Worm (Caenorhabditis elegans) whole organism, L4 larva: ENCODE data around the gene T22D1.1.

Source experiments
- F26F4.8 ChIP-seq: fragments of 200-800 bp; sonication (Bioruptor generic); conservative IDR thresholded peaks from 2 replicates; pipeline ENCODE4 v1.3.6; 2022; ENCODE audit warnings: missing genetic modification characterization, missing compliant biosample characterization
- F37D6.2 ChIP-seq: sonication (generic microtip); optimal IDR thresholded peaks from 2 replicates; lab custom pipeline; 2016; ENCODE audit warnings: mild to moderate bottlenecking, missing genetic modification characterization, missing compliant biosample characterization
- F49E8.2 ChIP-seq: sonication (generic microtip); optimal IDR thresholded peaks from 2 replicates; lab custom pipeline; 2016; ENCODE audit warnings: missing compliant biosample characterization, mild to moderate bottlenecking, missing genetic modification characterization, borderline replicate concordance
- R02D3.7 ChIP-seq: fragments of 150-350 bp; sonication (generic microtip); optimal IDR thresholded peaks from 3 replicates; lab custom pipeline; 2014; ENCODE audit warnings: missing biosample characterization, missing genetic modification characterization
- T20F7.1 ChIP-seq: fragments of 200-800 bp; sonication (Bioruptor generic); optimal IDR thresholded peaks from 2 replicates; lab custom pipeline; 2018; ENCODE audit warnings: mild to moderate bottlenecking, missing genetic modification characterization, missing compliant biosample characterization
- Y48G9A.11 ChIP-seq: fragments of 200-800 bp; sonication (Bioruptor generic); IDR thresholded peaks from 2 replicates; pipeline ENCODE4 v1.3.6; 2022; ENCODE audit warnings: missing genetic modification reagents, missing genetic modification characterization, missing compliant biosample characterization
- Y5F2A.4 ChIP-seq: fragments of 200-800 bp; sonication (Bioruptor generic); optimal IDR thresholded peaks from 2 replicates; lab custom pipeline; 2018; ENCODE audit warnings: mild to moderate bottlenecking, missing genetic modification characterization, missing compliant biosample characterization
- ZK337.2 ChIP-seq: fragments of 200-800 bp; sonication (Bioruptor generic); IDR thresholded peaks from 2 replicates; pipeline ENCODE4 v1.3.6; 2022; ENCODE audit warnings: missing genetic modification reagents, missing genetic modification characterization, missing compliant biosample characterization
- ZK546.5 ChIP-seq, 2 experiments: sonication (generic microtip); optimal IDR thresholded peaks; 2 replicates each; lab custom pipeline; 2017; ENCODE audit warnings: missing biosample characterization in 2 of 2, missing genetic modification characterization in 2 of 2
- aha-1 ChIP-seq: fragments of 150-350 bp; peaks from one replicate; lab custom pipeline; 2014; ENCODE audit warnings: missing biosample characterization, missing genetic modification characterization
- aly-2 ChIP-seq: sonication (generic microtip); optimal IDR thresholded peaks from 2 replicates; lab custom pipeline; 2018; ENCODE audit warnings: missing biosample characterization, missing genetic modification characterization
- attf-4 ChIP-seq: sonication (generic microtip); optimal IDR thresholded peaks from 3 replicates; lab custom pipeline; 2017; ENCODE audit warnings: missing biosample characterization, missing genetic modification characterization
- ceh-28 ChIP-seq: fragments of 150-350 bp; optimal IDR thresholded peaks from 2 replicates; lab custom pipeline; 2014; ENCODE audit warnings: missing biosample characterization, missing genetic modification reagents, missing genetic modification characterization
- ceh-44 ChIP-seq: fragments of 200-800 bp; sonication (Bioruptor generic); IDR thresholded peaks from 2 replicates; pipeline ENCODE4 v1.3.6; 2022; ENCODE audit warnings: missing genetic modification reagents, missing genetic modification characterization, missing compliant biosample characterization
- ceh-62 ChIP-seq: sonication (generic microtip); optimal IDR thresholded peaks from 2 replicates; lab custom pipeline; 2017; ENCODE audit warnings: missing biosample characterization, missing genetic modification characterization
- ces-1 ChIP-seq: fragments of 150-350 bp; sonication (generic microtip); optimal IDR thresholded peaks from 4 replicates; lab custom pipeline; 2014; ENCODE audit warnings: missing biosample characterization, missing genetic modification reagents, missing genetic modification characterization
- ctbp-1 ChIP-seq: fragments of 200-800 bp; sonication (Bioruptor generic); IDR thresholded peaks from 2 replicates; pipeline ENCODE4 v1.3.6; 2022; ENCODE audit warnings: missing genetic modification reagents, missing genetic modification characterization, missing compliant biosample characterization
- dmd-8 ChIP-seq: fragments of 200-800 bp; sonication (Bioruptor generic); IDR thresholded peaks from 2 replicates; pipeline ENCODE4 v1.3.6; 2022; ENCODE audit warnings: missing genetic modification characterization, missing compliant biosample characterization
- duxl-1 ChIP-seq: sonication (generic microtip); optimal IDR thresholded peaks from 2 replicates; lab custom pipeline; 2016; ENCODE audit warnings: mild to moderate bottlenecking, missing genetic modification characterization, moderate library complexity, missing compliant biosample characterization; ENCODE audit not compliant: poor library complexity
- dve-1 ChIP-seq: sonication (generic microtip); optimal IDR thresholded peaks from 2 replicates; lab custom pipeline; 2017; ENCODE audit warnings: antibody characterized with exemption, mild to moderate bottlenecking, missing genetic modification characterization, missing compliant biosample characterization; ENCODE audit not compliant: insufficient read depth
- egl-43 ChIP-seq: fragments of 200-800 bp; sonication (Bioruptor generic); IDR thresholded peaks from 2 replicates; pipeline ENCODE4 v1.3.6; 2022; ENCODE audit warnings: missing genetic modification reagents, missing genetic modification characterization, missing compliant biosample characterization
- gei-8 ChIP-seq: fragments of 200-800 bp; sonication (Bioruptor generic); optimal IDR thresholded peaks from 2 replicates; lab custom pipeline; 2018; ENCODE audit warnings: mild to moderate bottlenecking, missing genetic modification characterization, missing compliant biosample characterization
- hif-1 ChIP-seq, 2 experiments: sonication (generic microtip); optimal IDR thresholded peaks; 2 replicates each; lab custom pipeline; 2016 to 2017; ENCODE audit warnings: missing compliant biosample characterization in 2 of 2, missing genetic modification characterization in 2 of 2, missing genetic modification reagents in 2 of 2, missing genotype in 2 of 2, mild to moderate bottlenecking in 1 of 2
- hmg-1.1 ChIP-seq: fragments of 200-800 bp; sonication (Bioruptor generic); IDR thresholded peaks from 2 replicates; pipeline ENCODE4 v1.3.6; 2022; ENCODE audit warnings: missing genetic modification reagents, missing genetic modification characterization, missing compliant biosample characterization
- lim-7 ChIP-seq: fragments of 200-800 bp; sonication (Bioruptor generic); IDR thresholded peaks from 2 replicates; pipeline ENCODE4 v1.3.6; 2022; ENCODE audit warnings: missing genetic modification characterization, missing compliant biosample characterization
- lin-1 ChIP-seq: fragments of 200-800 bp; sonication (Bioruptor generic); IDR thresholded peaks from 2 replicates; pipeline ENCODE4 v1.3.6; 2022; ENCODE audit warnings: missing genetic modification reagents, missing genetic modification characterization, missing compliant biosample characterization
- lin-13 ChIP-seq: fragments of 150-350 bp; optimal IDR thresholded peaks from 2 replicates; lab custom pipeline; 2014; ENCODE audit warnings: missing biosample characterization, missing genetic modification reagents, missing genetic modification characterization
- lin-29 ChIP-seq: fragments of 200-800 bp; sonication (Bioruptor generic); IDR thresholded peaks from 2 replicates; pipeline ENCODE4 v1.3.6; 2022; ENCODE audit warnings: missing genetic modification reagents, missing genetic modification characterization, missing compliant biosample characterization
- lir-3 ChIP-seq: sonication (generic microtip); optimal IDR thresholded peaks from 2 replicates; lab custom pipeline; 2016; ENCODE audit warnings: mild to moderate bottlenecking, missing genetic modification characterization, missing compliant biosample characterization
- lsy-2 ChIP-seq, 2 experiments: fragments of 150-350 bp in 1 of 2; sonication (generic microtip) in 1 of 2; optimal IDR thresholded peaks; 2 replicates each; lab custom pipeline; 2014 to 2017; ENCODE audit warnings: missing biosample characterization in 2 of 2, missing genetic modification characterization in 2 of 2
- madf-5 ChIP-seq, 2 experiments: fragments of 200-800 bp; sonication (Bioruptor generic); IDR thresholded peaks; 2 replicates each; pipeline ENCODE4 v1.3.6; 2022; ENCODE audit warnings: missing compliant biosample characterization in 2 of 2, missing genetic modification characterization in 2 of 2
- mdl-1 ChIP-seq, 2 experiments: fragments of 150-350 bp in 1 of 2; sonication (generic microtip) in 1 of 2; optimal IDR thresholded peaks; 2 replicates each; lab custom pipeline; 2014 to 2017; ENCODE audit warnings: missing biosample characterization in 2 of 2, missing genetic modification characterization in 2 of 2
- mdt-29 ChIP-seq: fragments of 200-800 bp; sonication (Bioruptor generic); IDR thresholded peaks from 2 replicates; pipeline ENCODE4 v1.3.6; 2022; ENCODE audit warnings: missing genetic modification reagents, missing genetic modification characterization, missing compliant biosample characterization
- mxl-2 ChIP-seq: fragments of 200-800 bp; sonication (Bioruptor generic); conservative IDR thresholded peaks from 2 replicates; pipeline ENCODE4 v1.3.6; 2022; ENCODE audit warnings: missing genetic modification reagents, missing genetic modification characterization, missing compliant biosample characterization
- nhr-11 ChIP-seq: fragments of 150-350 bp; optimal IDR thresholded peaks from 2 replicates; lab custom pipeline; 2014; ENCODE audit warnings: missing biosample characterization, missing genetic modification characterization
- nhr-111 ChIP-seq: fragments of 200-800 bp; sonication (Bioruptor generic); optimal IDR thresholded peaks from 2 replicates; lab custom pipeline; 2018; ENCODE audit warnings: mild to moderate bottlenecking, missing genetic modification characterization, missing compliant biosample characterization
- nhr-48 ChIP-seq: sonication (generic microtip); optimal IDR thresholded peaks from 2 replicates; lab custom pipeline; 2016; ENCODE audit warnings: mild to moderate bottlenecking, missing genetic modification characterization, missing compliant biosample characterization
- nhr-6 ChIP-seq: fragments of 150-350 bp; optimal IDR thresholded peaks from 2 replicates; lab custom pipeline; 2014; ENCODE audit warnings: missing biosample characterization, missing genetic modification characterization
- pha-4 ChIP-seq, 2 experiments: fragments of 150-350 bp in 1 of 2; fragments of 200-800 bp in 1 of 2; sonication (Bioruptor generic) in 1 of 2; IDR thresholded peaks in 1 of 2; optimal IDR thresholded peaks in 1 of 2; 2 replicates each; pipeline versions ENCODE4 v1.3.6 to Lab custom; 2014 to 2022; ENCODE audit warnings: missing genetic modification characterization in 2 of 2, missing genetic modification reagents in 2 of 2, missing biosample characterization in 1 of 2, missing compliant biosample characterization in 1 of 2
- php-3 ChIP-seq: fragments of 200-800 bp; sonication (Bioruptor generic); IDR thresholded peaks from 2 replicates; pipeline ENCODE4 v1.3.6; 2022; ENCODE audit warnings: missing genetic modification reagents, missing genetic modification characterization, missing compliant biosample characterization
- rbr-2 ChIP-seq: sonication (generic microtip); optimal IDR thresholded peaks from 2 replicates; lab custom pipeline; 2016; ENCODE audit warnings: missing genotype, missing genetic modification characterization, missing compliant biosample characterization
- sdz-12 ChIP-seq: fragments of 200-800 bp; sonication (Bioruptor generic); optimal IDR thresholded peaks from 2 replicates; lab custom pipeline; 2018; ENCODE audit warnings: mild to moderate bottlenecking, missing genetic modification characterization, missing compliant biosample characterization
- skn-1 ChIP-seq: fragments of 150-350 bp; optimal IDR thresholded peaks from 2 replicates; lab custom pipeline; 2014; ENCODE audit warnings: missing biosample characterization, missing genetic modification characterization
- snpc-4 ChIP-seq: fragments of 150-350 bp; optimal IDR thresholded peaks from 2 replicates; lab custom pipeline; 2014; ENCODE audit warnings: missing biosample characterization, missing genetic modification characterization
- spr-1 ChIP-seq: sonication (generic microtip); optimal IDR thresholded peaks from 2 replicates; lab custom pipeline; 2016; ENCODE audit warnings: mild to moderate bottlenecking, missing genetic modification characterization, missing compliant biosample characterization
- spr-3 ChIP-seq: fragments of 200-800 bp; sonication (Bioruptor generic); optimal IDR thresholded peaks from 2 replicates; lab custom pipeline; 2018; ENCODE audit warnings: mild to moderate bottlenecking, missing genetic modification characterization, missing compliant biosample characterization
- unc-39 ChIP-seq: sonication (generic microtip); optimal IDR thresholded peaks from 2 replicates; lab custom pipeline; 2017; ENCODE audit warnings: missing biosample characterization, missing genetic modification characterization
- unc-62 ChIP-seq, 3 experiments: fragments of 150-350 bp in 1 of 3; sonication (generic microtip); optimal IDR thresholded peaks in 2 of 3; peaks in 1 of 3; 1 replicate in 1 of 3; 2 replicates in 2 of 3; lab custom pipeline; 2014 to 2017; ENCODE audit warnings: missing biosample characterization in 3 of 3, missing genetic modification characterization in 3 of 3, missing genetic modification reagents in 3 of 3, missing genotype in 1 of 3
- zfp-3 ChIP-seq: fragments of 200-800 bp; sonication (Bioruptor generic); conservative IDR thresholded peaks from 2 replicates; pipeline ENCODE4 v1.3.6; 2022; ENCODE audit warnings: missing genetic modification reagents, missing genetic modification characterization, missing compliant biosample characterization
- zip-2 ChIP-seq: fragments of 150-350 bp; optimal IDR thresholded peaks from 2 replicates; lab custom pipeline; 2014; ENCODE audit warnings: missing biosample characterization, missing genetic modification characterization
- ztf-7 ChIP-seq: fragments of 150-350 bp; optimal IDR thresholded peaks from 2 replicates; lab custom pipeline; 2014; ENCODE audit warnings: missing biosample characterization, missing genetic modification characterization

Gene T22D1.1

DNA sequence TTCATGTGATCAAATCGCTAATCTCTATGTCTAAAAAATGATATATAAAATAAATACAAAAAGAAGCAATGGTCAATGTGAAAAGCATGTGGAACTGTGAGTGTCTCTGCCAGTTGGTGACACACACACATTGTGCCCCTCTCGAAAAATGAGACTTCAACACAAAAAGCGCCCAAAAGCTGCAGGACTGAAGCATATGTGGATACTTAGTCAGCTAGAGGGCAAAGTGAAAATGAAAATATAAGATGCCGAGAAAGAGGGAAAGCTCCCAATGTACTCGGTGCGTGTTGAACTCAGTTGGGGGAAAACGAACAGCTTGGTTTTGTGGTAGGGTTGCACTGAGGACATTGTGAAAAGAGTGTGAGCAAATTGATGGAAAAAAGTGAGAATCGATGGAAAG is 42.0 kb upstream of the T22D1.1 start (continued):
- TF ChIP-seq rbr-2 (tag; lab: Kevin White, UChicago) (peak; percentile 66), unc-62 (GFP tag; optimal IDR thresholded peaks at IDR 0.05 in 1 of 2; lab: Kevin White, UChicago) (no peak), unc-62 (tag; optimal IDR thresholded peaks at IDR 0.05; lab: Kevin White, UChicago) (no peak), T20F7.1 (GFP tag; lab: Kevin White, UChicago) (no peak), F49E8.2 (tag; lab: Kevin White, UChicago) (no peak), lin-1 (no peak), lim-7 (GFP tag; lab: Robert Waterston, UW) (no peak), ces-1 (GFP tag; lab: Kevin White, UChicago) (no peak), mxl-2 (GFP tag; lab: Robert Waterston, UW) (peak; percentile 85), hmg-1.1 (GFP tag; lab: Robert Waterston, UW) (peak; percentile 48; the same call in 1 of the 2 replicates), spr-3 (GFP tag; lab: Kevin White, UChicago) (no peak), skn-1 (no peak), nhr-11 (tag; lab: Kevin White, UChicago) (peak; percentile 55), aly-2 (tag; lab: Kevin White, UChicago) (no peak), zip-2 (no peak), ctbp-1 (GFP tag; lab: Robert Waterston, UW) (peak; percentile 36; the same call in 1 of the 2 replicates), pha-4 (GFP tag; IDR thresholded peaks at IDR 0.05; lab: Robert Waterston, UW) (peak; percentile 7; the same call in 1 of the 2 replicates), pha-4 (tag; optimal IDR thresholded peaks at IDR 0.05; lab: Kevin White, UChicago) (peak; percentile 38), php-3 (GFP tag; lab: Robert Waterston, UW) (no peak), zfp-3 (no peak), Y5F2A.4 (GFP tag; lab: Kevin White, UChicago) (no peak), gei-8 (GFP tag; lab: Kevin White, UChicago) (no peak), mdt-29 (GFP tag; lab: Robert Waterston, UW) (no peak), aha-1 (tag; lab: Kevin White, UChicago) (no peak), nhr-6 (no peak), mdl-1 (tag; optimal IDR thresholded peaks at IDR 0.05; lab: Kevin White, UChicago) (peak in 1 of 2 experiments; percentile 53), snpc-4 (no peak), ZK546.5 (tag; optimal IDR thresholded peaks at IDR 0.05; lab: Kevin White, UChicago) (no peak), F37D6.2 (peak; percentile 55), Y48G9A.11 (GFP tag; lab: Robert Waterston, UW) (no peak), ceh-28 (tag; lab: Kevin White, UChicago) (no peak), hif-1 (tag; optimal IDR thresholded peaks at IDR 0.05; lab: Kevin White, UChicago) (peak in 1 of 2 experiments; percentile 60), duxl-1 (no peak), spr-1 (tag; lab: Kevin White, UChicago) (no peak), dve-1 (tag; lab: Kevin White, UChicago) (peak; percentile 12), lin-13 (GFP tag; lab: Kevin White, UChicago) (no peak), R02D3.7 (tag; lab: Kevin White, UChicago) (no peak), madf-5 (GFP tag; IDR thresholded peaks at IDR 0.05; lab: Robert Waterston, UW) (no peak), ceh-44 (GFP tag; lab: Robert Waterston, UW) (no peak), ceh-62 (tag; lab: Kevin White, UChicago) (no peak), F26F4.8 (GFP tag; lab: Robert Waterston, UW) (no peak), lsy-2 (tag; optimal IDR thresholded peaks at IDR 0.05; lab: Kevin White, UChicago) (peak; percentile 49 to 73), dmd-8 (GFP tag; lab: Robert Waterston, UW) (no peak), ztf-7 (tag; lab: Kevin White, UChicago) (no peak), attf-4 (tag; lab: Kevin White, UChicago) (no peak), nhr-48 (tag; lab: Kevin White, UChicago) (peak; percentile 98), lin-29 (no peak), lir-3 (no peak), egl-43 (GFP tag; lab: Robert Waterston, UW) (no peak), unc-39 (no peak), ZK337.2 (no peak), nhr-111 (GFP tag; lab: Kevin White, UChicago) (no peak), sdz-12 (GFP tag; lab: Kevin White, UChicago) (no peak)
